Worm (Caenorhabditis elegans) whole organism, L3 larva: ENCODE data around the gene pcp-4.

ENCODE experiments used
- R02D3.7 ChIP-seq: fragments of 150-350 bp; optimal IDR thresholded peaks from 2 replicates; lab custom pipeline; 2014; ENCODE audit warnings: missing biosample characterization, missing genetic modification characterization
- ZK546.5 ChIP-seq: sonication (generic microtip); optimal IDR thresholded peaks from 2 replicates; lab custom pipeline; 2017; ENCODE audit warnings: missing biosample characterization, missing genetic modification characterization
- aly-2 ChIP-seq: fragments of 150-350 bp; optimal IDR thresholded peaks from 2 replicates; lab custom pipeline; 2014; ENCODE audit warnings: missing biosample characterization, missing genetic modification characterization
- ceh-28 ChIP-seq: fragments of 150-350 bp; optimal IDR thresholded peaks from 2 replicates; lab custom pipeline; 2014; ENCODE audit warnings: missing biosample characterization, missing genetic modification reagents, missing genetic modification characterization
- ceh-82 ChIP-seq: fragments of 150-350 bp; optimal IDR thresholded peaks from 2 replicates; lab custom pipeline; 2014; ENCODE audit warnings: missing biosample characterization, missing genetic modification characterization
- egl-27 ChIP-seq: sonication (generic microtip); optimal IDR thresholded peaks from 4 replicates; lab custom pipeline; 2017; ENCODE audit warnings: missing biosample characterization, missing genetic modification reagents, missing genetic modification characterization
- egl-5 ChIP-seq: fragments of 150-350 bp; optimal IDR thresholded peaks from 2 replicates; lab custom pipeline; 2017; ENCODE audit warnings: missing biosample characterization, missing genetic modification reagents, missing genetic modification characterization, inconsistent platforms
- elt-1 ChIP-seq: fragments of 150-350 bp; optimal IDR thresholded peaks from 2 replicates; lab custom pipeline; 2014; ENCODE audit warnings: missing biosample characterization, missing genetic modification characterization
- elt-2 ChIP-seq: sonication (generic microtip); optimal IDR thresholded peaks from 2 replicates; lab custom pipeline; 2016; ENCODE audit warnings: missing genetic modification reagents, mild to moderate bottlenecking, missing genetic modification characterization, missing compliant biosample characterization
- eor-1 ChIP-seq, 2 experiments: fragments of 150-350 bp; optimal IDR thresholded peaks; 2 replicates each; lab custom pipeline; 2014 to 2018; ENCODE audit warnings: missing biosample characterization in 2 of 2, missing genetic modification characterization in 2 of 2
- fos-1 ChIP-seq: fragments of 150-350 bp; optimal IDR thresholded peaks from 2 replicates; lab custom pipeline; 2014; ENCODE audit warnings: missing biosample characterization, missing genetic modification characterization
- hmg-11 ChIP-seq: sonication (generic microtip); optimal IDR thresholded peaks from 2 replicates; lab custom pipeline; 2016; ENCODE audit warnings: missing genetic modification characterization, missing compliant biosample characterization
- jun-1 ChIP-seq: fragments of 150-350 bp; optimal IDR thresholded peaks from 2 replicates; lab custom pipeline; 2014; ENCODE audit warnings: missing biosample characterization, missing genetic modification reagents, missing genetic modification characterization
- lin-15B ChIP-seq: fragments of 150-350 bp; optimal IDR thresholded peaks from 2 replicates; lab custom pipeline; 2014; ENCODE audit warnings: missing biosample characterization, missing genetic modification characterization
- lin-39 ChIP-seq: fragments of 150-350 bp; optimal IDR thresholded peaks from 2 replicates; lab custom pipeline; 2018; ENCODE audit warnings: missing biosample characterization, missing genetic modification reagents, missing genetic modification characterization
- lsy-12 ChIP-seq: sonication (generic microtip); optimal IDR thresholded peaks from 2 replicates; lab custom pipeline; 2016; ENCODE audit warnings: mild to moderate bottlenecking, missing genetic modification characterization, missing compliant biosample characterization
- mdl-1 ChIP-seq: fragments of 150-350 bp; optimal IDR thresholded peaks from 2 replicates; lab custom pipeline; 2014; ENCODE audit warnings: missing biosample characterization, missing genetic modification characterization
- mml-1 ChIP-seq: fragments of 150-350 bp; sonication (generic microtip); optimal IDR thresholded peaks from 3 replicates; lab custom pipeline; 2014; ENCODE audit warnings: missing biosample characterization, missing genetic modification characterization
- nfya-1 ChIP-seq: sonication (generic microtip); optimal IDR thresholded peaks from 2 replicates; lab custom pipeline; 2017; ENCODE audit warnings: missing genetic modification characterization, mild to moderate bottlenecking, missing compliant biosample characterization, antibody characterized with exemption, moderate library complexity; ENCODE audit not compliant: insufficient read depth
- nhr-11 ChIP-seq: fragments of 150-350 bp; optimal IDR thresholded peaks from 2 replicates; lab custom pipeline; 2014; ENCODE audit warnings: missing biosample characterization, missing genetic modification characterization
- nhr-12 ChIP-seq: fragments of 150-350 bp; optimal IDR thresholded peaks from 2 replicates; lab custom pipeline; 2014; ENCODE audit warnings: missing biosample characterization, missing genetic modification characterization
- nhr-23 ChIP-seq: fragments of 150-350 bp; optimal IDR thresholded peaks from 2 replicates; lab custom pipeline; 2014; ENCODE audit warnings: missing biosample characterization, missing genetic modification reagents, missing genetic modification characterization
- nhr-25 ChIP-seq: sonication (generic microtip); optimal IDR thresholded peaks from 2 replicates; lab custom pipeline; 2017; ENCODE audit warnings: missing biosample characterization, missing genetic modification characterization
- nhr-28 ChIP-seq: fragments of 150-350 bp; optimal IDR thresholded peaks from 2 replicates; lab custom pipeline; 2014; ENCODE audit warnings: missing biosample characterization, missing genetic modification characterization
- nhr-43 ChIP-seq: sonication (generic microtip); optimal IDR thresholded peaks from 2 replicates; lab custom pipeline; 2016; ENCODE audit warnings: mild to moderate bottlenecking, missing genetic modification characterization, missing compliant biosample characterization; ENCODE audit not compliant: poor library complexity, severe bottlenecking
- nhr-67 ChIP-seq: fragments of 150-350 bp; optimal IDR thresholded peaks from 2 replicates; lab custom pipeline; 2014; ENCODE audit warnings: missing biosample characterization, missing genetic modification characterization
- nhr-76 ChIP-seq: fragments of 150-350 bp; sonication (generic microtip); optimal IDR thresholded peaks from 5 replicates; lab custom pipeline; 2014; ENCODE audit warnings: missing biosample characterization, missing genetic modification characterization
- nhr-77 ChIP-seq: fragments of 150-350 bp; optimal IDR thresholded peaks from 2 replicates; lab custom pipeline; 2014; ENCODE audit warnings: missing biosample characterization, missing genetic modification characterization
- pha-4 ChIP-seq: fragments of 150-350 bp; optimal IDR thresholded peaks from 2 replicates; lab custom pipeline; 2014; ENCODE audit warnings: missing biosample characterization, missing genetic modification reagents, missing genetic modification characterization
- pqm-1 ChIP-seq: fragments of 150-350 bp; optimal IDR thresholded peaks from 2 replicates; lab custom pipeline; 2017; ENCODE audit warnings: missing biosample characterization, missing genetic modification characterization, inconsistent platforms
- sea-2 ChIP-seq: fragments of 150-350 bp; sonication (generic microtip); optimal IDR thresholded peaks from 4 replicates; lab custom pipeline; 2014; ENCODE audit warnings: missing biosample characterization, missing genetic modification reagents, missing genetic modification characterization
- skn-1 ChIP-seq: fragments of 150-350 bp; optimal IDR thresholded peaks from 2 replicates; lab custom pipeline; 2014; ENCODE audit warnings: missing biosample characterization, missing genetic modification characterization
- snpc-4 ChIP-seq: fragments of 150-350 bp; optimal IDR thresholded peaks from 2 replicates; lab custom pipeline; 2014; ENCODE audit warnings: missing biosample characterization, missing genetic modification characterization
- tbx-2 ChIP-seq: sonication (generic microtip); optimal IDR thresholded peaks from 2 replicates; lab custom pipeline; 2016; ENCODE audit warnings: mild to moderate bottlenecking, missing genetic modification characterization, missing compliant biosample characterization
- unc-39 ChIP-seq: sonication (generic microtip); optimal IDR thresholded peaks from 4 replicates; lab custom pipeline; 2017; ENCODE audit warnings: missing biosample characterization, missing genetic modification characterization
- zag-1 ChIP-seq: fragments of 150-350 bp; optimal IDR thresholded peaks from 2 replicates; lab custom pipeline; 2014; ENCODE audit warnings: missing biosample characterization, missing genetic modification characterization
- ztf-11 ChIP-seq: fragments of 150-350 bp; optimal IDR thresholded peaks from 2 replicates; lab custom pipeline; 2014; ENCODE audit warnings: missing biosample characterization, missing genetic modification characterization
- ztf-4 ChIP-seq: fragments of 150-350 bp; optimal IDR thresholded peaks from 2 replicates; lab custom pipeline; 2014; ENCODE audit warnings: missing biosample characterization, missing genetic modification characterization

pcp-4 gene

ce11 chrV:19830815-19831214, at the start of gene pcp-4:
pcp-4 (minus strand) TSS chrV:19831011.
- TF ChIP-seq nhr-43 (no peak), elt-2 (tag; lab: Kevin White, UChicago) (peak; percentile 55), pqm-1 (tag; lab: Kevin White, UChicago) (peak; percentile 14)

- TF ChIP-seq nhr-67 (tag; lab: Kevin White, UChicago) (no peak), nfya-1 (no peak), hmg-11 (tag; lab: Kevin White, UChicago) (no peak), lin-39 (tag; lab: Kevin White, UChicago) (no peak), nhr-28 (tag; lab: Kevin White, UChicago) (no peak), mml-1 (tag; lab: Kevin White, UChicago) (no peak), unc-39 (tag; lab: Kevin White, UChicago) (no peak), ceh-82 (tag; lab: Kevin White, UChicago) (no peak), snpc-4 (tag; lab: Kevin White, UChicago) (no peak), elt-1 (tag; lab: Kevin White, UChicago) (no peak), egl-5 (tag; lab: Kevin White, UChicago) (no peak), eor-1 (tag; optimal IDR thresholded peaks at IDR 0.05; lab: Kevin White, UChicago) (no peak), nhr-12 (no peak), lin-15B (tag; lab: Kevin White, UChicago) (no peak), lsy-12 (no peak), skn-1 (tag; lab: Kevin White, UChicago) (no peak)
Measured at ce11 chrV:19867883-19868282, 37.1 kb upstream of the pcp-4 start, which contains the start of gene Y116F11B.9. Y116F11B.9 (minus strand) TSS chrV:19867983.

ce11 chrV:19860225-19860624, 29.4 kb upstream of the pcp-4 start:
- TF ChIP-seq sea-2 (GFP tag; lab: Kevin White, UChicago) (no peak), ztf-11 (tag; lab: Kevin White, UChicago) (no peak), ztf-4 (tag; lab: Kevin White, UChicago) (no peak), unc-39 (tag; lab: Kevin White, UChicago) (no peak), ZK546.5 (tag; lab: Kevin White, UChicago) (no peak), mml-1 (tag; lab: Kevin White, UChicago) (no peak), mdl-1 (tag; lab: Kevin White, UChicago) (no peak), pha-4 (tag; lab: Kevin White, UChicago) (no peak), ceh-28 (no peak), tbx-2 (tag; lab: Kevin White, UChicago) (no peak), skn-1 (tag; lab: Kevin White, UChicago) (no peak), aly-2 (tag; lab: Kevin White, UChicago) (no peak), nhr-11 (no peak), fos-1 (tag; lab: Kevin White, UChicago) (no peak), pqm-1 (tag; lab: Kevin White, UChicago) (no peak), snpc-4 (tag; lab: Kevin White, UChicago) (no peak), jun-1 (no peak), nhr-77 (no peak), lin-39 (tag; lab: Kevin White, UChicago) (no peak)

- TF ChIP-seq R02D3.7 (tag; lab: Kevin White, UChicago): no peak
- no peak for TF ChIP-seq egl-5 (tag; lab: Kevin White, UChicago)
- TF ChIP-seq nhr-43: no peak
- TF ChIP-seq nhr-76 (tag; lab: Kevin White, UChicago): no peak
- no peak for TF ChIP-seq egl-27 (tag; lab: Kevin White, UChicago)
- no peak for TF ChIP-seq elt-2 (tag; lab: Kevin White, UChicago)
- TF ChIP-seq pqm-1 (tag; lab: Kevin White, UChicago): no peak
- no peak for TF ChIP-seq nhr-23 (tag; lab: Kevin White, UChicago)
- TF ChIP-seq nhr-25 (tag; lab: Kevin White, UChicago): no peak
- TF ChIP-seq zag-1 (tag; lab: Kevin White, UChicago): no peak
- no peak for TF ChIP-seq nhr-77
- TF ChIP-seq, all 47 proteins: peak for 0
Measured at ce11 chrV:19857334-19857733, 26.5 kb upstream of the pcp-4 start, which contains the start of gene Y116F11B.8. Y116F11B.8 (plus strand) TSS chrV:19857634.
